Worm (Caenorhabditis elegans) whole organism, L2 larva: ENCODE measurements around the gene F25E5.16.

Source experiments
- R02D3.7 ChIP-seq: fragments of 150-350 bp; optimal IDR thresholded peaks from 2 replicates; lab custom pipeline; 2014; ENCODE audit warnings: missing biosample characterization, missing genetic modification characterization
- aly-2 ChIP-seq: fragments of 150-350 bp; optimal IDR thresholded peaks from 2 replicates; lab custom pipeline; 2014; ENCODE audit warnings: missing biosample characterization, missing genetic modification characterization
- ama-1 ChIP-seq: fragments of 150-350 bp; optimal IDR thresholded peaks from 2 replicates; lab custom pipeline; 2018; ENCODE audit warnings: inconsistent platforms
- nhr-129 ChIP-seq: fragments of 150-350 bp; optimal IDR thresholded peaks from 2 replicates; lab custom pipeline; 2014; ENCODE audit warnings: missing biosample characterization, missing genetic modification characterization
- ztf-4 ChIP-seq: fragments of 150-350 bp; optimal IDR thresholded peaks from 2 replicates; lab custom pipeline; 2014; ENCODE audit warnings: missing biosample characterization, missing genetic modification characterization

- TF ChIP-seq ama-1 (lab: Kevin White, UChicago) (peak; percentile 87), R02D3.7 (tag; lab: Kevin White, UChicago) (no peak), aly-2 (no peak), nhr-129 (tag; lab: Kevin White, UChicago) (no peak), ztf-4 (tag; lab: Kevin White, UChicago) (no peak)
Observed at ce11 chrV:7435376-7436204, 2.5 kb upstream of the F25E5.16 start, which contains the start of the genes ddo-2 and F25E5.8.
